Fruit fly (Drosophila melanogaster) whole organism, embryonic: ENCODE measurements around the gene VhaM9.7-b.

ENCODE experiments used
- Antp ChIP-seq: fragments of 200-800 bp; sonication (Bioruptor generic); optimal IDR thresholded peaks from 3 replicates; lab custom pipeline; 2016; ENCODE audit warnings: missing biosample characterization, missing genetic modification characterization
- Asciz ChIP-seq: fragments of 200-800 bp; sonication (Bioruptor generic); optimal IDR thresholded peaks from 2 replicates; lab custom pipeline; 2017; ENCODE audit warnings: missing biosample characterization, mild to moderate bottlenecking, missing genetic modification characterization, missing genetic modification reagents
- Atf-2 ChIP-seq: fragments of 200-800 bp; sonication (Bioruptor generic); optimal IDR thresholded peaks from 2 replicates; lab custom pipeline; 2016; ENCODE audit warnings: missing biosample characterization, missing genetic modification characterization
- Atf6 ChIP-seq: fragments of 200-800 bp; sonication (Bioruptor generic); IDR thresholded peaks from 2 replicates; pipeline ENCODE4 v1.3.6; 2022; ENCODE audit warnings: missing biosample characterization, missing genetic modification characterization
- C15 ChIP-seq: fragments of 200-800 bp; sonication (Bioruptor generic); IDR thresholded peaks from 3 replicates; pipeline ENCODE4 v1.3.6; 2022; ENCODE audit warnings: missing biosample characterization, missing genetic modification characterization
- CG10366 ChIP-seq: fragments of 200-800 bp; sonication (Bioruptor generic); IDR thresholded peaks from 2 replicates; pipeline ENCODE4 v1.3.6; 2022; ENCODE audit warnings: missing biosample characterization, missing genetic modification characterization
- CG10565 ChIP-seq: fragments of 200-800 bp; sonication (Bioruptor generic); optimal IDR thresholded peaks from 3 replicates; lab custom pipeline; 2016; ENCODE audit warnings: missing biosample characterization, mild to moderate bottlenecking, missing genetic modification characterization
- CG11696 ChIP-seq: fragments of 200-800 bp; sonication (Bioruptor generic); IDR thresholded peaks from 2 replicates; pipeline ENCODE4 v1.3.6; 2022; ENCODE audit warnings: missing biosample characterization, missing genetic modification characterization
- CG12155 ChIP-seq: fragments of 200-800 bp; sonication (Bioruptor generic); optimal IDR thresholded peaks from 3 replicates; lab custom pipeline; 2016; ENCODE audit warnings: missing biosample characterization, missing genetic modification characterization
- CG12769 ChIP-seq: fragments of 200-800 bp; sonication (Bioruptor generic); optimal IDR thresholded peaks from 2 replicates; lab custom pipeline; 2019; ENCODE audit warnings: missing biosample characterization, mild to moderate bottlenecking, missing genetic modification characterization, moderate library complexity
- CG2889 ChIP-seq: fragments of 200-800 bp; sonication (Bioruptor generic); IDR thresholded peaks from 3 replicates; pipeline ENCODE4 v1.3.6; 2022; ENCODE audit warnings: missing biosample characterization, missing genetic modification characterization
- CG3163 ChIP-seq: fragments of 200-800 bp; sonication (Bioruptor generic); optimal IDR thresholded peaks from 3 replicates; lab custom pipeline; 2016; ENCODE audit warnings: missing biosample characterization, missing genetic modification characterization
- CG32767 ChIP-seq: fragments of 200-800 bp; sonication (Bioruptor generic); IDR thresholded peaks from 2 replicates; pipeline ENCODE4 v1.3.6; 2022; ENCODE audit warnings: missing biosample characterization, missing genetic modification characterization
- CG33213 ChIP-seq: fragments of 200-800 bp; sonication (Bioruptor generic); optimal IDR thresholded peaks from 3 replicates; lab custom pipeline; 2016; ENCODE audit warnings: missing biosample characterization, missing genetic modification characterization
- CG34224 ChIP-seq: fragments of 200-800 bp; sonication (Bioruptor generic); IDR thresholded peaks from 3 replicates; pipeline ENCODE4 v1.3.6; 2022; ENCODE audit warnings: missing biosample characterization, missing genetic modification characterization; ENCODE audit not compliant: partially characterized antibody
- CG42726 ChIP-seq: fragments of 200-800 bp; sonication (Bioruptor generic); IDR thresholded peaks from 2 replicates; pipeline ENCODE4 v1.3.6; 2022; ENCODE audit warnings: missing biosample characterization, missing genetic modification characterization; ENCODE audit not compliant: partially characterized antibody
- CG5245 ChIP-seq: fragments of 200-800 bp; sonication (Bioruptor generic); optimal IDR thresholded peaks from 3 replicates; lab custom pipeline; 2016; ENCODE audit warnings: missing biosample characterization, missing genetic modification characterization
- CG6854 ChIP-seq: fragments of 200-800 bp; sonication (Bioruptor generic); optimal IDR thresholded peaks from 3 replicates; lab custom pipeline; 2017; ENCODE audit warnings: missing biosample characterization, mild to moderate bottlenecking, missing genetic modification characterization
- CG8388 ChIP-seq: fragments of 200-800 bp; sonication (Bioruptor generic); optimal IDR thresholded peaks from 2 replicates; lab custom pipeline; 2019; ENCODE audit warnings: missing biosample characterization, mild to moderate bottlenecking, missing genetic modification characterization, moderate library complexity
- CG9817 ChIP-seq: fragments of 200-800 bp; sonication (Bioruptor generic); optimal IDR thresholded peaks from 2 replicates; lab custom pipeline; 2018; ENCODE audit warnings: missing biosample characterization, mild to moderate bottlenecking, missing genetic modification characterization, moderate library complexity
- Ets65A ChIP-seq: fragments of 200-800 bp; sonication (Bioruptor generic); peaks from one replicate; lab custom pipeline; 2016; ENCODE audit warnings: missing biosample characterization, missing genetic modification characterization
- Fer1 ChIP-seq: fragments of 200-800 bp; sonication (Bioruptor generic); optimal IDR thresholded peaks from 2 replicates; lab custom pipeline; 2017; ENCODE audit warnings: missing biosample characterization, mild to moderate bottlenecking, missing genetic modification characterization
- Fer3 ChIP-seq: fragments of 200-800 bp; sonication (Bioruptor generic); optimal IDR thresholded peaks from 2 replicates; lab custom pipeline; 2018; ENCODE audit warnings: missing biosample characterization, mild to moderate bottlenecking, missing genetic modification characterization, moderate library complexity
- HLHmδ ChIP-seq: fragments of 200-800 bp; sonication (Bioruptor generic); optimal IDR thresholded peaks from 2 replicates; lab custom pipeline; 2018; ENCODE audit warnings: missing biosample characterization, mild to moderate bottlenecking, missing genetic modification characterization, moderate library complexity
- NfI ChIP-seq: fragments of 200-800 bp; sonication (Bioruptor generic); optimal IDR thresholded peaks from 3 replicates; lab custom pipeline; 2018; ENCODE audit warnings: missing biosample characterization, mild to moderate bottlenecking, missing genetic modification characterization, moderate library complexity
- Oaz ChIP-seq: fragments of 200-800 bp; sonication (Bioruptor generic); IDR thresholded peaks from 2 replicates; pipeline ENCODE4 v1.3.6; 2022; ENCODE audit warnings: missing biosample characterization, missing genetic modification characterization
- Xrp1 ChIP-seq: fragments of 200-800 bp; sonication (Bioruptor generic); IDR thresholded peaks from 2 replicates; pipeline ENCODE4 v1.3.6; 2022; ENCODE audit warnings: missing biosample characterization, missing genetic modification characterization
- amos ChIP-seq: fragments of 200-800 bp; sonication (Bioruptor generic); IDR thresholded peaks from 2 replicates; pipeline ENCODE4 v1.3.6; 2022; ENCODE audit warnings: missing biosample characterization, missing genetic modification characterization; ENCODE audit not compliant: partially characterized antibody
- bab2 ChIP-seq: fragments of 200-800 bp; sonication (Bioruptor generic); optimal IDR thresholded peaks from 2 replicates; lab custom pipeline; 2016; ENCODE audit warnings: missing biosample characterization, missing genetic modification characterization
- da ChIP-seq: fragments of 200-800 bp; sonication (Bioruptor generic); optimal IDR thresholded peaks from 2 replicates; lab custom pipeline; 2016; ENCODE audit warnings: missing biosample characterization, missing genetic modification characterization
- dm ChIP-seq: fragments of 200-800 bp; sonication (Bioruptor generic); optimal IDR thresholded peaks from 3 replicates; lab custom pipeline; 2016; ENCODE audit warnings: missing biosample characterization, missing genetic modification characterization
- ems ChIP-seq: fragments of 200-800 bp; sonication (Bioruptor generic); optimal IDR thresholded peaks from 3 replicates; lab custom pipeline; 2016; ENCODE audit warnings: missing biosample characterization, missing genetic modification characterization
- esg ChIP-seq: fragments of 200-800 bp; sonication (Bioruptor generic); conservative IDR thresholded peaks from 2 replicates; pipeline ENCODE4 v1.3.6; 2022; ENCODE audit warnings: missing biosample characterization, missing genetic modification characterization
- gem ChIP-seq: fragments of 200-800 bp; sonication (Bioruptor generic); optimal IDR thresholded peaks from 2 replicates; lab custom pipeline; 2019; ENCODE audit warnings: missing biosample characterization, mild to moderate bottlenecking, missing genetic modification characterization, moderate library complexity
- gfzf ChIP-seq: fragments of 200-800 bp; sonication (Bioruptor generic); optimal IDR thresholded peaks from 2 replicates; lab custom pipeline; 2016; ENCODE audit warnings: missing biosample characterization, mild to moderate bottlenecking, missing genetic modification characterization, moderate library complexity
- grn ChIP-seq: fragments of 200-800 bp; sonication (Bioruptor generic); optimal IDR thresholded peaks from 3 replicates; lab custom pipeline; 2017; ENCODE audit warnings: missing biosample characterization, missing genetic modification characterization
- hb ChIP-seq: fragments of 200-800 bp; sonication (Bioruptor generic); IDR thresholded peaks from 3 replicates; pipeline ENCODE4 v1.3.6; 2022; ENCODE audit warnings: missing biosample characterization, missing genetic modification characterization; ENCODE audit not compliant: partially characterized antibody
- jumu ChIP-seq: fragments of 200-800 bp; sonication (Bioruptor generic); optimal IDR thresholded peaks from 3 replicates; lab custom pipeline; 2016; ENCODE audit warnings: missing biosample characterization, missing genetic modification characterization
- mam ChIP-seq: fragments of 200-800 bp; sonication (Bioruptor generic); optimal IDR thresholded peaks from 3 replicates; lab custom pipeline; 2016; ENCODE audit warnings: missing biosample characterization, missing genetic modification characterization
- mirr ChIP-seq: fragments of 200-800 bp; sonication (Bioruptor generic); optimal IDR thresholded peaks from 3 replicates; lab custom pipeline; 2018; ENCODE audit warnings: missing biosample characterization, mild to moderate bottlenecking, missing genetic modification characterization
- pb ChIP-seq: fragments of 200-800 bp; sonication (Bioruptor generic); optimal IDR thresholded peaks from 3 replicates; lab custom pipeline; 2016; ENCODE audit warnings: missing biosample characterization, missing genetic modification characterization
- pho ChIP-seq: fragments of 200-800 bp; sonication (Bioruptor generic); optimal IDR thresholded peaks from 2 replicates; lab custom pipeline; 2016; ENCODE audit warnings: missing biosample characterization, missing genetic modification characterization
- phol ChIP-seq: fragments of 200-800 bp; sonication (Bioruptor generic); optimal IDR thresholded peaks from 3 replicates; lab custom pipeline; 2018; ENCODE audit warnings: missing biosample characterization, mild to moderate bottlenecking, missing genetic modification characterization, moderate library complexity
- sens-2 ChIP-seq: fragments of 200-800 bp; sonication (Bioruptor generic); IDR thresholded peaks from 2 replicates; pipeline ENCODE4 v1.3.6; 2022; ENCODE audit warnings: missing biosample characterization, missing genetic modification characterization
- seq ChIP-seq: fragments of 200-800 bp; sonication (Bioruptor generic); IDR thresholded peaks from 2 replicates; pipeline ENCODE4 v1.3.6; 2022; ENCODE audit warnings: missing biosample characterization, missing genetic modification characterization
- unc-4 ChIP-seq: fragments of 200-800 bp; sonication (Bioruptor generic); IDR thresholded peaks from 2 replicates; pipeline ENCODE4 v1.3.6; 2022; ENCODE audit warnings: missing biosample characterization, missing genetic modification characterization; ENCODE audit not compliant: partially characterized antibody
- unpg ChIP-seq: fragments of 200-800 bp; sonication (Bioruptor generic); optimal IDR thresholded peaks from 3 replicates; lab custom pipeline; 2018; ENCODE audit warnings: missing biosample characterization, mild to moderate bottlenecking, missing genetic modification characterization, moderate library complexity
- usp ChIP-seq: fragments of >200 bp; optimal IDR thresholded peaks from 2 replicates; lab custom pipeline; 2017; ENCODE audit warnings: missing biosample characterization, missing genetic modification characterization

Gene VhaM9.7-b

DNA sequence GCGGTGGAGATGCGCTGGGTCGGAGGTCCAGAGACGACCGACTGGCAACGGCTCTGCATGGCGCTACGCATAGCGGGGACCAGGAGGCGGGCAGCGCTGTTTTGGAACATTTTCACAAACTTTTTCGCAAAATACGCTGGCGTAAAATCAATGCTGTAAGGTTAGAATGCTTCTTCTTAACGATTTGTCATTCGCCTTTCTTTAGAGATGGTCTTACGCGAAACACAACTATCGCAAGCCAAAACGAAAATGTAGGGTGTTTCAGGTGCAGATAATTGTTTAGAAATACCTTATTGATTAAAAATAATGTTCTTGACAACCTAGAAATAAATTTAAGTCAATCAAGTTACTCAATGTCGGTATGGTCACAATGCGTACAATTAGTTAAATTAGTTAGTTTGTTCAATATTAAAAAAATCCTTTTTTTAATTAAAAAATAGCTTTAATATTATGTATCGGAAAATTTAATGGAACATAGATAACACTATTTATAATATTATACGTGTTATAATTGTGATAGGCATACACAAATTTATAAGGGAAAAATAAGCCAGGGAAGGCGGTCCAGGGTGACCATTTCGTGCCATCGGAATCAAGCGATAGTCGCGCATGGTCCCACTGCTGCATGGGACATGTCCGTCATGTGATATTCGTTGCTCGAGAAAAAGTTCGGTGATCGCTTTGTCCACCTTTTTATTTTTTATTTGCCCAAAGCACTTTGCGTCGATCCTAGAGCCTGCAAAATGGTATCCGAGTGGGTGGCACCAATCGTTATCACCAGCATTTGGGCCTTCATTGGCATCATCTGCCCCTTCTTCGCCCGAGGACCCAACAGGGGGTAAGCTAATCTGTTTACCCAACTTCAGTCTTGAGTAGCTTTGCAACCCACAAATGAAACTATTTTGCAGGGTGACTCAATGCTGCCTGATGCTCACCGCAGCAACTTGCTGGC is at the start of gene VhaM9.7-b, which contains the start of gene COX8 (continued):
- no peak for TF ChIP-seq CG5245 (GFP tag; lab: Kevin White, UChicago)
- peak; percentile 62 for TF ChIP-seq unc-4
- TF ChIP-seq hb (GFP tag; lab: Robert Waterston, UW): 0 out of 3 replicates have a peak, but pooled peaks have one; percentile 54
- no peak for TF ChIP-seq CG8388 (GFP tag; lab: Kevin White, UChicago)
- no peak for TF ChIP-seq usp
- TF ChIP-seq Oaz (GFP tag; lab: Robert Waterston, UW): no peak
- TF ChIP-seq gfzf (GFP tag; lab: Kevin White, UChicago): peak; percentile 69
- TF ChIP-seq C15 (GFP tag; lab: Robert Waterston, UW): no peak
- no peak for TF ChIP-seq Fer1 (GFP tag; lab: Kevin White, UChicago)
- TF ChIP-seq bab2: peak; percentile 49
- TF ChIP-seq esg: peak; percentile 64
- peak; percentile 72 for TF ChIP-seq amos
- TF ChIP-seq mirr (GFP tag; lab: Kevin White, UChicago): no peak
- TF ChIP-seq Atf-2 (GFP tag; lab: Kevin White, UChicago): peak; percentile 43
- TF ChIP-seq CG6854: no peak
- peak; percentile 12 for TF ChIP-seq dm (GFP tag; lab: Kevin White, UChicago)
- no peak for TF ChIP-seq Fer3 (tag; lab: Kevin White, UChicago)
- TF ChIP-seq CG3163 (GFP tag; lab: Kevin White, UChicago): peak; percentile 20
- TF ChIP-seq CG32767 (GFP tag; lab: Robert Waterston, UW): no peak
- TF ChIP-seq mam: peak; percentile 83
- peak; percentile 21; the same call in 1 of the 3 replicates for TF ChIP-seq CG34224 (GFP tag; lab: Robert Waterston, UW)
- peak; percentile 40 for TF ChIP-seq ems
- peak; percentile 79 for TF ChIP-seq CG42726 (GFP tag; lab: Robert Waterston, UW)
- no peak for TF ChIP-seq seq
- 0 out of 3 replicates have a peak, but pooled peaks have one; percentile 22 for TF ChIP-seq CG2889 (GFP tag; lab: Robert Waterston, UW)
- TF ChIP-seq phol (tag; lab: Kevin White, UChicago): peak; percentile 77
- TF ChIP-seq CG12155: peak; percentile 65
- no peak for TF ChIP-seq CG11696
- peak; percentile 13 for TF ChIP-seq pho (GFP tag; lab: Kevin White, UChicago)
- TF ChIP-seq CG9817 (tag; lab: Kevin White, UChicago): no peak
- TF ChIP-seq Xrp1: peak; percentile 10; the same call in 1 of the 2 replicates
- TF ChIP-seq CG10565 (GFP tag; lab: Kevin White, UChicago): no peak
- TF ChIP-seq CG10366: peak; percentile 61; the same call in 1 of the 2 replicates
- TF ChIP-seq Ets65A (GFP tag; lab: Kevin White, UChicago): peak; percentile 96
- peak; percentile 48; the same call in 1 of the 2 replicates for TF ChIP-seq Atf6 (GFP tag; lab: Robert Waterston, UW)
- TF ChIP-seq gem (tag; lab: Kevin White, UChicago): no peak
- peak; percentile 56 for TF ChIP-seq CG12769 (tag; lab: Kevin White, UChicago)
- TF ChIP-seq pb (GFP tag; lab: Kevin White, UChicago): no peak
- TF ChIP-seq sens-2 (GFP tag; lab: Robert Waterston, UW): no peak
- TF ChIP-seq HLHmδ (GFP tag; lab: Kevin White, UChicago): no peak
- TF ChIP-seq CG33213 (GFP tag; lab: Kevin White, UChicago): peak; percentile 38
- no peak for TF ChIP-seq grn (GFP tag; lab: Kevin White, UChicago)
- TF ChIP-seq Antp (GFP tag; lab: Kevin White, UChicago): peak; percentile 46
- peak; percentile 44 for TF ChIP-seq jumu
- no peak for TF ChIP-seq unpg (GFP tag; lab: Kevin White, UChicago)
- TF ChIP-seq Asciz (GFP tag; lab: Kevin White, UChicago): no peak
- no peak for TF ChIP-seq da (GFP tag; lab: Kevin White, UChicago)
- TF ChIP-seq NfI (GFP tag; lab: Kevin White, UChicago): peak; percentile 65
